Worm (Caenorhabditis elegans) whole organism, L3 larva: ENCODE measurements around the gene viro-2.

ENCODE experiments used
- aly-2 ChIP-seq: fragments of 150-350 bp; optimal IDR thresholded peaks from 2 replicates; lab custom pipeline; 2014; ENCODE audit warnings: missing biosample characterization, missing genetic modification characterization
- ama-1 ChIP-seq: fragments of 150-350 bp; optimal IDR thresholded peaks from 2 replicates; lab custom pipeline; 2018
- elt-3 ChIP-seq, 3 experiments: fragments of 150-350 bp in 1 of 3; sonication (generic microtip) in 2 of 3; optimal IDR thresholded peaks; 2 replicates in 2 of 3; 4 replicates in 1 of 3; lab custom pipeline; 2014 to 2017; ENCODE audit warnings: missing biosample characterization in 3 of 3, missing genetic modification characterization in 3 of 3
- lin-39 ChIP-seq: fragments of 150-350 bp; optimal IDR thresholded peaks from 2 replicates; lab custom pipeline; 2018; ENCODE audit warnings: missing biosample characterization, missing genetic modification reagents, missing genetic modification characterization
- nhr-237 ChIP-seq: fragments of 150-350 bp; optimal IDR thresholded peaks from 2 replicates; lab custom pipeline; 2014; ENCODE audit warnings: missing biosample characterization, missing genetic modification characterization
- nhr-25 ChIP-seq: sonication (generic microtip); optimal IDR thresholded peaks from 2 replicates; lab custom pipeline; 2017; ENCODE audit warnings: missing biosample characterization, missing genetic modification characterization
- pqm-1 ChIP-seq: fragments of 150-350 bp; optimal IDR thresholded peaks from 2 replicates; lab custom pipeline; 2017; ENCODE audit warnings: missing biosample characterization, missing genetic modification characterization, inconsistent platforms
- unc-39 ChIP-seq: sonication (generic microtip); optimal IDR thresholded peaks from 4 replicates; lab custom pipeline; 2017; ENCODE audit warnings: missing biosample characterization, missing genetic modification characterization
- unc-62 ChIP-seq: fragments of 150-350 bp; sonication (generic microtip); optimal IDR thresholded peaks from 4 replicates; lab custom pipeline; 2014; ENCODE audit warnings: missing biosample characterization, missing genetic modification reagents, missing genetic modification characterization
- ztf-11 ChIP-seq: fragments of 150-350 bp; optimal IDR thresholded peaks from 2 replicates; lab custom pipeline; 2014; ENCODE audit warnings: missing biosample characterization, missing genetic modification characterization

DNA sequence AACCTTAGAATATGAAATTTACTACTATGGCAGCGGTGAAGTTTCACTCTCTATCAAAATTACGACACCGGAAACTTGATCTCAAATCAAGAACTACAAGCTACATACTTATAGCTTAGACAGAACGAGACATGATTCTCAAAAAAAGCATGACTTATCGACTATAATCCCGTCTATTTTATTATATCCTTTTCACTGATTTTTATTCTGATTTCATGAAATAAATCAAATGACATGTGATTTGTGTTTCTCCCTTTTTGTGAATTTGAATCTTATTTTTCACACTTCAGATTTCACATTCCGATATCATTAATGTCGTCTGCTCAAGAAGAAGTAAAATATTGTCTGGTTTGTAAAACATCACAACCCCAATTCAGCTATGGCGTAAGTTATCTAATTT, 28.7 kb upstream of the viro-2 start, which contains the start of gene ZK418.11:
- TF ChIP-seq unc-62 (GFP tag; lab: Kevin White, UChicago) = no peak
- TF ChIP-seq nhr-237 = no peak
- TF ChIP-seq ztf-11 = no peak
- no peak for TF ChIP-seq pqm-1 (tag; lab: Kevin White, UChicago)
- TF ChIP-seq lin-39 (tag; lab: Kevin White, UChicago) = no peak
- no peak for TF ChIP-seq nhr-25 (tag; lab: Kevin White, UChicago)
- no peak for TF ChIP-seq aly-2 (tag; lab: Kevin White, UChicago)
- TF ChIP-seq ama-1 (lab: Kevin White, UChicago) = no peak
- TF ChIP-seq unc-39 (tag; lab: Kevin White, UChicago) = no peak
- no peak for TF ChIP-seq elt-3 (tag; optimal IDR thresholded peaks at IDR 0.05; lab: Kevin White, UChicago)
